Fruit fly (Drosophila melanogaster): ENCODE results near the gene Nop56.

Nop56 gene

dm6 chr3R:22470064-22470463 lies 49.2 kb upstream of the Nop56 start (continued):
- 0 out of 2 replicates have a peak, but pooled peaks have one; percentile 16 for TF ChIP-seq Dref (GFP tag; IDR thresholded peaks at IDR 0.05)

- peak; percentile 99 for TF ChIP-seq nerfin-1 (tag; optimal IDR thresholded peaks at IDR 0.05)
- TF ChIP-seq Mrtf (GFP tag; IDR thresholded peaks at IDR 0.05) = peak; percentile 81; the same call in 2 of the 3 replicates
- TF ChIP-seq Hmx (GFP tag; optimal IDR thresholded peaks at IDR 0.05) = no peak
- TF ChIP-seq E2f1 (GFP tag; IDR thresholded peaks at IDR 0.05) = peak; percentile 76
- 0 out of 3 replicates have a peak, but pooled peaks have one; percentile 29 for TF ChIP-seq C15 (GFP tag; IDR thresholded peaks at IDR 0.05)
- peak; percentile 82 for TF ChIP-seq CG16863 (GFP tag; optimal IDR thresholded peaks at IDR 0.05)
- TF ChIP-seq Antp (GFP tag; optimal IDR thresholded peaks at IDR 0.05) = peak; percentile 92
- peak; percentile 73 for TF ChIP-seq CG12744 (GFP tag; optimal IDR thresholded peaks at IDR 0.05)
- TF ChIP-seq jing (GFP tag; optimal IDR thresholded peaks at IDR 0.05) = peak; percentile 64
- peak; percentile 10 for TF ChIP-seq CG17186 (GFP tag; optimal IDR thresholded peaks at IDR 0.05)
- TF ChIP-seq E2f2 (GFP tag; IDR thresholded peaks at IDR 0.05) = peak; percentile 57
- peak; percentile 10 for TF ChIP-seq CG15696 (tag; optimal IDR thresholded peaks at IDR 0.05)
- TF ChIP-seq Nf-YB (GFP tag; optimal IDR thresholded peaks at IDR 0.05) = peak; percentile 66
- TF ChIP-seq CG11560 (tag; IDR thresholded peaks at IDR 0.05) = peak; percentile 72; the same call in 2 of the 3 replicates
- TF ChIP-seq CG7786 (GFP tag; optimal IDR thresholded peaks at IDR 0.05) = peak; percentile 87
- peak; percentile 86 for TF ChIP-seq sug (tag; optimal IDR thresholded peaks at IDR 0.05)
- TF ChIP-seq CG13287 (GFP tag; IDR thresholded peaks at IDR 0.05; ENCODE audit: partially characterized antibody) = no peak
- TF ChIP-seq Sry-β (GFP tag; optimal IDR thresholded peaks at IDR 0.05) = no peak
- TF ChIP-seq CG8765 (GFP tag; IDR thresholded peaks at IDR 0.05) = no peak
- TF ChIP-seq ranshi (GFP tag; IDR thresholded peaks at IDR 0.05) = peak; percentile 74; the same call in 1 of the 2 replicates
- TF ChIP-seq aop (GFP tag; IDR thresholded peaks at IDR 0.05) = peak; percentile 69; the same call in 1 of the 2 replicates
- TF ChIP-seq CG8290 (GFP tag; optimal IDR thresholded peaks at IDR 0.05) = no peak
- no peak for TF ChIP-seq CG8290 (tag; optimal IDR thresholded peaks at IDR 0.05)
- peak; percentile 85 for TF ChIP-seq CG15514 (GFP tag; optimal IDR thresholded peaks at IDR 0.05)
- peak; percentile 79 for TF ChIP-seq CG12155 (GFP tag; optimal IDR thresholded peaks at IDR 0.05)
- TF ChIP-seq fu2 (GFP tag; optimal IDR thresholded peaks at IDR 0.05) = peak; percentile 78
- peak; percentile 61; the same call in 1 of the 2 replicates for TF ChIP-seq danr (GFP tag; IDR thresholded peaks at IDR 0.05)
- peak; percentile 73 for TF ChIP-seq ERR (GFP tag; optimal IDR thresholded peaks at IDR 0.05)
- no peak for TF ChIP-seq zen2 (GFP tag; IDR thresholded peaks at IDR 0.05; ENCODE audit: partially characterized antibody)
- peak; percentile 75 for TF ChIP-seq Blimp-1 (GFP tag; optimal IDR thresholded peaks at IDR 0.05)
- peak; percentile 90 for TF ChIP-seq CG14014 (GFP tag; IDR thresholded peaks at IDR 0.05)
- TF ChIP-seq CG16779 (GFP tag; IDR thresholded peaks at IDR 0.05) = peak; percentile 76; the same call in 1 of the 2 replicates
- no peak for TF ChIP-seq CG4854 (GFP tag; optimal IDR thresholded peaks at IDR 0.05)
- TF ChIP-seq HHEX (GFP tag; optimal IDR thresholded peaks at IDR 0.05) = peak; percentile 90
- TF ChIP-seq da (GFP tag; optimal IDR thresholded peaks at IDR 0.05) = peak; percentile 4
- TF ChIP-seq Rfx (GFP tag; IDR thresholded peaks at IDR 0.05) = peak; percentile 90
- TF ChIP-seq CG33557 (GFP tag; optimal IDR thresholded peaks at IDR 0.05) = no peak
- peak; percentile 74 for TF ChIP-seq dimm (GFP tag; IDR thresholded peaks at IDR 0.05)
- peak; percentile 52 for TF ChIP-seq wek (GFP tag; optimal IDR thresholded peaks at IDR 0.05)
- no peak; the same call in 2 of the 3 replicates for TF ChIP-seq CG17361 (GFP tag; IDR thresholded peaks at IDR 0.05)
- TF ChIP-seq Tbp (GFP tag; optimal IDR thresholded peaks at IDR 0.05) = no peak
- peak; percentile 86 for TF ChIP-seq CG10543 (GFP tag; optimal IDR thresholded peaks at IDR 0.05)
- peak; percentile 75 for TF ChIP-seq CG1602 (GFP tag; optimal IDR thresholded peaks at IDR 0.05)
- peak; percentile 83 for TF ChIP-seq Hsf (GFP tag; optimal IDR thresholded peaks at IDR 0.05)
- no peak for TF ChIP-seq CG42726 (GFP tag; IDR thresholded peaks at IDR 0.05; ENCODE audit: partially characterized antibody)
- no peak for TF ChIP-seq Eip74EF (GFP tag; optimal IDR thresholded peaks at IDR 0.05)
- TF ChIP-seq CG4707 (GFP tag; optimal IDR thresholded peaks at IDR 0.05) = peak; percentile 56
Measured at dm6 chr3R:22468829-22469487, 48.1 kb upstream of the Nop56 start.

All from whole organism, embryonic.